Worm (Caenorhabditis elegans): ENCODE data around the gene cutl-22.

DNA sequence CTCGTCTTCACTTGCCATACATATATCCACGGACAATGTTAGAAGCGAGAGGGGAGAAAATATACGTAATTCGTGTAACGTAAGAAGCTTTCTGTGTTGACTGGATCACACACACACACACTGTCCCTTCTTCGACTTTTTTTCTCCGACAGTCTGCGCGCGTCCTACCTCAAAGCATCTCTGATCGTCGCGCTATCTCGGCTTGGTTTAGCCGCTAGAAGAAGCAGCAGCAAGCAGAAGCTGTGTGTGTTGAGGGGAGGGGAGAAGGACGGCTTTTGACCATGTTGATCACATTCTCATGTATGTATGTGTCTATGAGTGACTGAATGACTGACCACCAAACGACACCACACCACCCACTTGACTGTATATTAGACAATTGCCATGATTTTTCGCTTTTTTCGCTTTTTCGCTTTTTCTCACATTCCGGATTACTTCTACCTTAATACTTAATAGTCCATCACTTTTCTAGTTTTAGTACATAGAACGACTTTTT is 22.7 kb downstream of the cutl-22 start, which contains the start of gene T21H3.5:
- TF ChIP-seq F10B5.3 (tag; optimal IDR thresholded peaks at IDR 0.05) (no peak), ama-1 (optimal IDR thresholded peaks at IDR 0.05) (no peak), pha-4 (GFP tag; IDR thresholded peaks at IDR 0.05) (no peak), pha-4 (tag; optimal IDR thresholded peaks at IDR 0.05) (no peak), daf-12 (tag; optimal IDR thresholded peaks at IDR 0.05) (no peak), mes-2 (tag; optimal IDR thresholded peaks at IDR 0.05; ENCODE audit: poor library complexity, severe bottlenecking) (no peak), daf-16 (GFP tag; optimal IDR thresholded peaks at IDR 0.05) (no peak), daf-16 (tag; optimal IDR thresholded peaks at IDR 0.05) (no peak), unc-39 (tag; optimal IDR thresholded peaks at IDR 0.05) (no peak), snpc-4 (tag; optimal IDR thresholded peaks at IDR 0.05) (no peak), pqm-1 (tag; optimal IDR thresholded peaks at IDR 0.05) (no peak), aly-2 (tag; optimal IDR thresholded peaks at IDR 0.05) (no peak), fkh-10 (GFP tag; optimal IDR thresholded peaks at IDR 0.05) (no peak), ZK546.5 (tag; optimal IDR thresholded peaks at IDR 0.05) (no peak), unc-62 (GFP tag; optimal IDR thresholded peaks at IDR 0.05 in 1 of 2) (peak in 1 of 2 experiments; percentile 91), unc-62 (tag; optimal IDR thresholded peaks at IDR 0.05) (no peak), dmd-6 (GFP tag; IDR thresholded peaks at IDR 0.05) (no peak)
